Fruit fly (Drosophila melanogaster) ovary, adult (tissue): ENCODE measurements around the gene Sfp24C1.
A peak's percentile ranks its signal among the peaks of the same experiment; 100 is the strongest.

Source experiments
- CG17801 ChIP-seq: fragments of 200-800 bp; optimal IDR thresholded peaks from 2 replicates; lab custom pipeline; 2019; ENCODE audit warnings: missing biosample characterization, mild to moderate bottlenecking, missing genetic modification characterization, moderate library complexity; ENCODE audit not compliant: partially characterized antibody

The Sfp24C1 gene

dm6 chr2L:3693082-3693481 is 7.4 kb upstream of the Sfp24C1 start, which contains the start of gene CG3513:
CG3513 (minus strand) TSS chr2L:3693182.
- TF ChIP-seq CG17801 (GFP tag; lab: Kevin White, UChicago) = no peak

dm6 chr2L:3693805-3694204 is 6.7 kb upstream of the Sfp24C1 start, which contains the start of gene Acp24A4:
Acp24A4 (minus strand) TSS chr2L:3693905.
- TF ChIP-seq CG17801 (GFP tag; lab: Kevin White, UChicago) = no peak

- TF ChIP-seq CG17801 (GFP tag; lab: Kevin White, UChicago) = no peak
These were observed 5.6 kb upstream of the Sfp24C1 start, which contains the start of gene CG43165 for dm6 chr2L:3694920-3695319. CG43165 (minus strand) TSS chr2L:3695020.

- TF ChIP-seq CG17801 (GFP tag; lab: Kevin White, UChicago) = no peak
These were observed 5.1 kb upstream of the Sfp24C1 start, which contains the start of gene CG16713 for dm6 chr2L:3695361-3695818. CG16713 (minus strand) TSS chr2L:3695411.

dm6 chr2L:3696438-3696837 is 4.0 kb upstream of the Sfp24C1 start, which contains the start of gene IM33:
IM33 (minus strand) TSS chr2L:3696658.
- TF ChIP-seq CG17801 (GFP tag; lab: Kevin White, UChicago) = no peak

dm6 chr2L:3697772-3698171 is 2.7 kb upstream of the Sfp24C1 start, which contains the start of gene CG3604:
CG3604 (minus strand) TSS chr2L:3697872.
- no peak for TF ChIP-seq CG17801 (GFP tag; lab: Kevin White, UChicago)

- no peak for TF ChIP-seq CG17801 (GFP tag; lab: Kevin White, UChicago)
These were observed 1.4 kb upstream of the Sfp24C1 start, which contains the start of the genes CG10031 and CG42464 for dm6 chr2L:3698992-3699514. CG10031 (minus strand) TSS chr2L:3699092. CG42464 (plus strand) TSS chr2L:3699464.

dm6 chr2L:3699895-3700294 is 579 bp upstream of the Sfp24C1 start, which contains the start of gene CG42465:
CG42465 (plus strand) TSS chr2L:3700195.
- no peak for TF ChIP-seq CG17801 (GFP tag; lab: Kevin White, UChicago)

dm6 chr2L:3700990-3701389 is 516 bp downstream of the Sfp24C1 start, which contains the start of gene CG42467:
CG42467 (plus strand) TSS chr2L:3701290.
- no peak for TF ChIP-seq CG17801 (GFP tag; lab: Kevin White, UChicago)

- no peak for TF ChIP-seq CG17801 (GFP tag; lab: Kevin White, UChicago)
These were observed 1.1 kb downstream of the Sfp24C1 start, which contains the start of gene CG43145 for dm6 chr2L:3701526-3701925. CG43145 (plus strand) TSS chr2L:3701826.

dm6 chr2L:3703260-3703659 is 2.8 kb downstream of the Sfp24C1 start, which contains the start of gene CG2816:
CG2816 (plus strand) TSS chr2L:3703659.
- TF ChIP-seq CG17801 (GFP tag; lab: Kevin White, UChicago) = no peak

dm6 chr2L:3705438-3705921 is 5.0 kb downstream of the Sfp24C1 start, which contains the start of gene CG31778:
CG31778 (minus strand) TSS chr2L:3705488.
- TF ChIP-seq CG17801 (GFP tag; lab: Kevin White, UChicago) = no peak

dm6 chr2L:3706963-3707362 is 6.5 kb downstream of the Sfp24C1 start, which contains the start of gene CG31777:
CG31777 (minus strand) TSS chr2L:3707063.
- no peak for TF ChIP-seq CG17801 (GFP tag; lab: Kevin White, UChicago)

dm6 chr2L:3711665-3712064 is 11.2 kb downstream of the Sfp24C1 start, which contains the start of gene cutlet:
cutlet (minus strand) TSS chr2L:3711748.
- TF ChIP-seq CG17801 (GFP tag; lab: Kevin White, UChicago) = peak; percentile 18

dm6 chr2L:3712949-3713416 is 12.5 kb downstream of the Sfp24C1 start, which contains the start of the genes CG31955 and CG2818:
CG31955 (minus strand) TSS chr2L:3713105.
CG2818 (plus strand) TSS chr2L:3713360.
- TF ChIP-seq CG17801 (GFP tag; lab: Kevin White, UChicago) = no peak
